Worm (Caenorhabditis elegans) whole organism, L3 larva: Measurements from ENCODE around the gene F59B2.12.

ENCODE experiments used
- ama-1 ChIP-seq: fragments of 150-350 bp; optimal IDR thresholded peaks from 2 replicates; lab custom pipeline; 2018
- ceh-16 ChIP-seq: sonication (generic microtip); optimal IDR thresholded peaks from 2 replicates; lab custom pipeline; 2017; ENCODE audit warnings: missing biosample characterization, missing genetic modification characterization
- ceh-82 ChIP-seq: fragments of 150-350 bp; optimal IDR thresholded peaks from 2 replicates; lab custom pipeline; 2014; ENCODE audit warnings: missing biosample characterization, missing genetic modification characterization
- elt-1 ChIP-seq: fragments of 150-350 bp; optimal IDR thresholded peaks from 2 replicates; lab custom pipeline; 2014; ENCODE audit warnings: missing biosample characterization, missing genetic modification characterization
- lin-15B ChIP-seq: fragments of 150-350 bp; optimal IDR thresholded peaks from 2 replicates; lab custom pipeline; 2014; ENCODE audit warnings: missing biosample characterization, missing genetic modification characterization
- nfya-1 ChIP-seq: sonication (generic microtip); optimal IDR thresholded peaks from 2 replicates; lab custom pipeline; 2017; ENCODE audit warnings: missing genetic modification characterization, mild to moderate bottlenecking, missing compliant biosample characterization, antibody characterized with exemption, moderate library complexity; ENCODE audit not compliant: insufficient read depth
- nhr-11 ChIP-seq: fragments of 150-350 bp; optimal IDR thresholded peaks from 2 replicates; lab custom pipeline; 2014; ENCODE audit warnings: missing biosample characterization, missing genetic modification characterization
- nhr-237 ChIP-seq: fragments of 150-350 bp; optimal IDR thresholded peaks from 2 replicates; lab custom pipeline; 2014; ENCODE audit warnings: missing biosample characterization, missing genetic modification characterization
- pqm-1 ChIP-seq: fragments of 150-350 bp; optimal IDR thresholded peaks from 2 replicates; lab custom pipeline; 2017; ENCODE audit warnings: missing biosample characterization, missing genetic modification characterization, inconsistent platforms
- snpc-4 ChIP-seq: fragments of 150-350 bp; optimal IDR thresholded peaks from 2 replicates; lab custom pipeline; 2014; ENCODE audit warnings: missing biosample characterization, missing genetic modification characterization

- TF ChIP-seq ceh-16 (tag; lab: Kevin White, UChicago) = no peak
- no peak for TF ChIP-seq ceh-82 (tag; lab: Kevin White, UChicago)
- no peak for TF ChIP-seq nhr-11 (tag; lab: Kevin White, UChicago)
- TF ChIP-seq ama-1 (lab: Kevin White, UChicago) = no peak
- TF ChIP-seq snpc-4 (tag; lab: Kevin White, UChicago) = no peak
- TF ChIP-seq nhr-237 (tag; lab: Kevin White, UChicago) = no peak
- no peak for TF ChIP-seq nfya-1
- peak; percentile 47 for TF ChIP-seq pqm-1 (tag; lab: Kevin White, UChicago)
- no peak for TF ChIP-seq elt-1 (tag; lab: Kevin White, UChicago)
- no peak for TF ChIP-seq lin-15B (tag; lab: Kevin White, UChicago)
Measured at ce11 chrIII:8997821-8998220, 19.6 kb upstream of the F59B2.12 start.
